Worm (Caenorhabditis elegans) whole organism, L4 larva: Measurements from ENCODE around the gene K02E2.7.

Source experiments
- D1046.2 ChIP-seq: fragments of 200-800 bp; sonication (Bioruptor generic); IDR thresholded peaks from 2 replicates; pipeline ENCODE4 v1.3.6; 2022; ENCODE audit warnings: missing genetic modification characterization, missing compliant biosample characterization
- F10B5.3 ChIP-seq: sonication (generic microtip); optimal IDR thresholded peaks from 2 replicates; lab custom pipeline; 2016; ENCODE audit warnings: mild to moderate bottlenecking, missing genetic modification characterization, missing compliant biosample characterization
- F26F4.8 ChIP-seq: fragments of 200-800 bp; sonication (Bioruptor generic); conservative IDR thresholded peaks from 2 replicates; pipeline ENCODE4 v1.3.6; 2022; ENCODE audit warnings: missing genetic modification characterization, missing compliant biosample characterization
- F49E8.2 ChIP-seq: sonication (generic microtip); optimal IDR thresholded peaks from 2 replicates; lab custom pipeline; 2016; ENCODE audit warnings: missing compliant biosample characterization, mild to moderate bottlenecking, missing genetic modification characterization, borderline replicate concordance
- T26A8.4 ChIP-seq: fragments of 200-800 bp; sonication (Bioruptor generic); IDR thresholded peaks from 2 replicates; pipeline ENCODE4 v1.3.6; 2022; ENCODE audit warnings: missing genetic modification characterization, missing compliant biosample characterization
- Y48G9A.11 ChIP-seq: fragments of 200-800 bp; sonication (Bioruptor generic); IDR thresholded peaks from 2 replicates; pipeline ENCODE4 v1.3.6; 2022; ENCODE audit warnings: missing genetic modification reagents, missing genetic modification characterization, missing compliant biosample characterization
- Y5F2A.4 ChIP-seq: fragments of 200-800 bp; sonication (Bioruptor generic); optimal IDR thresholded peaks from 2 replicates; lab custom pipeline; 2018; ENCODE audit warnings: mild to moderate bottlenecking, missing genetic modification characterization, missing compliant biosample characterization
- ZK337.2 ChIP-seq: fragments of 200-800 bp; sonication (Bioruptor generic); IDR thresholded peaks from 2 replicates; pipeline ENCODE4 v1.3.6; 2022; ENCODE audit warnings: missing genetic modification reagents, missing genetic modification characterization, missing compliant biosample characterization
- ZK546.5 ChIP-seq, 2 experiments: sonication (generic microtip); optimal IDR thresholded peaks; 2 replicates each; lab custom pipeline; 2017; ENCODE audit warnings: missing biosample characterization in 2 of 2, missing genetic modification characterization in 2 of 2
- aha-1 ChIP-seq: fragments of 150-350 bp; peaks from one replicate; lab custom pipeline; 2014; ENCODE audit warnings: missing biosample characterization, missing genetic modification characterization
- attf-4 ChIP-seq: sonication (generic microtip); optimal IDR thresholded peaks from 3 replicates; lab custom pipeline; 2017; ENCODE audit warnings: missing biosample characterization, missing genetic modification characterization
- ceh-28 ChIP-seq: fragments of 150-350 bp; optimal IDR thresholded peaks from 2 replicates; lab custom pipeline; 2014; ENCODE audit warnings: missing biosample characterization, missing genetic modification reagents, missing genetic modification characterization
- ceh-44 ChIP-seq: fragments of 200-800 bp; sonication (Bioruptor generic); IDR thresholded peaks from 2 replicates; pipeline ENCODE4 v1.3.6; 2022; ENCODE audit warnings: missing genetic modification reagents, missing genetic modification characterization, missing compliant biosample characterization
- ceh-62 ChIP-seq: sonication (generic microtip); optimal IDR thresholded peaks from 2 replicates; lab custom pipeline; 2017; ENCODE audit warnings: missing biosample characterization, missing genetic modification characterization
- cey-2 ChIP-seq: sonication (generic microtip); optimal IDR thresholded peaks from 3 replicates; lab custom pipeline; 2017; ENCODE audit warnings: missing genetic modification characterization, mild to moderate bottlenecking, missing compliant biosample characterization, antibody characterized with exemption, borderline replicate concordance; ENCODE audit not compliant: insufficient read depth
- daf-12 ChIP-seq: fragments of 150-350 bp; optimal IDR thresholded peaks from 2 replicates; lab custom pipeline; 2014; ENCODE audit warnings: missing biosample characterization, missing genetic modification reagents, missing genetic modification characterization
- daf-16 ChIP-seq, 3 experiments: sonication (generic microtip); optimal IDR thresholded peaks; 2 replicates each; lab custom pipeline; 2016 to 2017; ENCODE audit warnings: missing genetic modification characterization in 3 of 3, missing genetic modification reagents in 3 of 3, mild to moderate bottlenecking in 2 of 3, missing compliant biosample characterization in 2 of 3, missing biosample characterization in 1 of 3, moderate library complexity in 1 of 3
- daf-19 ChIP-seq: fragments of 200-800 bp; sonication (Bioruptor generic); conservative IDR thresholded peaks from 2 replicates; pipeline ENCODE4 v1.3.6; 2022; ENCODE audit warnings: missing genetic modification characterization, missing compliant biosample characterization
- dmd-6 ChIP-seq: fragments of 200-800 bp; sonication (Bioruptor generic); IDR thresholded peaks from 2 replicates; pipeline ENCODE4 v1.3.6; 2022; ENCODE audit warnings: missing genetic modification reagents, missing genetic modification characterization, missing compliant biosample characterization
- dmd-8 ChIP-seq: fragments of 200-800 bp; sonication (Bioruptor generic); IDR thresholded peaks from 2 replicates; pipeline ENCODE4 v1.3.6; 2022; ENCODE audit warnings: missing genetic modification characterization, missing compliant biosample characterization
- dmd-9 ChIP-seq: fragments of 200-800 bp; sonication (Bioruptor generic); IDR thresholded peaks from 2 replicates; pipeline ENCODE4 v1.3.6; 2022; ENCODE audit warnings: missing genetic modification reagents, missing genetic modification characterization, missing compliant biosample characterization
- dpl-1 ChIP-seq: fragments of 150-350 bp; optimal IDR thresholded peaks from 2 replicates; lab custom pipeline; 2014; ENCODE audit warnings: missing biosample characterization, missing genetic modification reagents, missing genetic modification characterization
- dve-1 ChIP-seq: sonication (generic microtip); optimal IDR thresholded peaks from 2 replicates; lab custom pipeline; 2017; ENCODE audit warnings: antibody characterized with exemption, mild to moderate bottlenecking, missing genetic modification characterization, missing compliant biosample characterization; ENCODE audit not compliant: insufficient read depth
- egl-27 ChIP-seq: sonication (generic microtip); optimal IDR thresholded peaks from 3 replicates; lab custom pipeline; 2017; ENCODE audit warnings: missing biosample characterization, missing genetic modification reagents, missing genetic modification characterization
- egl-43 ChIP-seq: fragments of 200-800 bp; sonication (Bioruptor generic); IDR thresholded peaks from 2 replicates; pipeline ENCODE4 v1.3.6; 2022; ENCODE audit warnings: missing genetic modification reagents, missing genetic modification characterization, missing compliant biosample characterization
- hif-1 ChIP-seq, 2 experiments: sonication (generic microtip); optimal IDR thresholded peaks; 2 replicates each; lab custom pipeline; 2016 to 2017; ENCODE audit warnings: missing compliant biosample characterization in 2 of 2, missing genetic modification characterization in 2 of 2, missing genetic modification reagents in 2 of 2, missing genotype in 2 of 2, mild to moderate bottlenecking in 1 of 2
- hlh-11 ChIP-seq: fragments of 200-800 bp; sonication (Bioruptor generic); optimal IDR thresholded peaks from 2 replicates; lab custom pipeline; 2018; ENCODE audit warnings: mild to moderate bottlenecking, missing genetic modification characterization, missing compliant biosample characterization
- hlh-30 ChIP-seq: sonication (generic microtip); optimal IDR thresholded peaks from 2 replicates; lab custom pipeline; 2017; ENCODE audit warnings: antibody characterized with exemption, mild to moderate bottlenecking, missing genetic modification characterization, missing compliant biosample characterization; ENCODE audit not compliant: insufficient read depth
- lim-7 ChIP-seq: fragments of 200-800 bp; sonication (Bioruptor generic); IDR thresholded peaks from 2 replicates; pipeline ENCODE4 v1.3.6; 2022; ENCODE audit warnings: missing genetic modification characterization, missing compliant biosample characterization
- lin-13 ChIP-seq: fragments of 150-350 bp; optimal IDR thresholded peaks from 2 replicates; lab custom pipeline; 2014; ENCODE audit warnings: missing biosample characterization, missing genetic modification reagents, missing genetic modification characterization
- lin-38 ChIP-seq: fragments of 200-800 bp; sonication (Bioruptor generic); IDR thresholded peaks from 2 replicates; pipeline ENCODE4 v1.3.6; 2022; ENCODE audit warnings: missing genetic modification reagents, missing genetic modification characterization, missing compliant biosample characterization
- lin-39 ChIP-seq: fragments of 150-350 bp; optimal IDR thresholded peaks from 2 replicates; lab custom pipeline; 2014; ENCODE audit warnings: missing biosample characterization, missing genetic modification reagents, missing genetic modification characterization
- lir-3 ChIP-seq: sonication (generic microtip); optimal IDR thresholded peaks from 2 replicates; lab custom pipeline; 2016; ENCODE audit warnings: mild to moderate bottlenecking, missing genetic modification characterization, missing compliant biosample characterization
- mdl-1 ChIP-seq, 2 experiments: fragments of 150-350 bp in 1 of 2; sonication (generic microtip) in 1 of 2; optimal IDR thresholded peaks; 2 replicates each; lab custom pipeline; 2014 to 2017; ENCODE audit warnings: missing biosample characterization in 2 of 2, missing genetic modification characterization in 2 of 2
- mep-1 ChIP-seq: fragments of 150-350 bp; sonication (generic microtip); optimal IDR thresholded peaks from 3 replicates; lab custom pipeline; 2014; ENCODE audit warnings: missing biosample characterization, missing genetic modification characterization
- mxl-3 ChIP-seq: fragments of 200-800 bp; sonication (Bioruptor generic); optimal IDR thresholded peaks from 2 replicates; lab custom pipeline; 2018; ENCODE audit warnings: mild to moderate bottlenecking, missing genetic modification characterization, missing compliant biosample characterization
- nhr-237 ChIP-seq: sonication (generic microtip); optimal IDR thresholded peaks from 2 replicates; lab custom pipeline; 2017; ENCODE audit warnings: missing biosample characterization, missing genetic modification characterization
- nhr-25 ChIP-seq: sonication (generic microtip); optimal IDR thresholded peaks from 2 replicates; lab custom pipeline; 2017; ENCODE audit warnings: missing genetic modification characterization, mild to moderate bottlenecking, missing compliant biosample characterization, antibody characterized with exemption, moderate library complexity, borderline replicate concordance; ENCODE audit not compliant: insufficient read depth
- nhr-42 ChIP-seq: fragments of 200-800 bp; sonication (Bioruptor generic); IDR thresholded peaks from 2 replicates; pipeline ENCODE4 v1.3.6; 2022; ENCODE audit warnings: missing genetic modification characterization, missing compliant biosample characterization
- nhr-76 ChIP-seq: fragments of 150-350 bp; optimal IDR thresholded peaks from 2 replicates; lab custom pipeline; 2014; ENCODE audit warnings: missing biosample characterization, missing genetic modification characterization
- nhr-77 ChIP-seq: fragments of 150-350 bp; optimal IDR thresholded peaks from 2 replicates; lab custom pipeline; 2014; ENCODE audit warnings: missing biosample characterization, missing genetic modification characterization
- php-3 ChIP-seq: fragments of 200-800 bp; sonication (Bioruptor generic); IDR thresholded peaks from 2 replicates; pipeline ENCODE4 v1.3.6; 2022; ENCODE audit warnings: missing genetic modification reagents, missing genetic modification characterization, missing compliant biosample characterization
- rbr-2 ChIP-seq: sonication (generic microtip); optimal IDR thresholded peaks from 2 replicates; lab custom pipeline; 2016; ENCODE audit warnings: missing genotype, missing genetic modification characterization, missing compliant biosample characterization
- snpc-1.2 ChIP-seq: fragments of 200-800 bp; sonication (Bioruptor generic); IDR thresholded peaks from 2 replicates; pipeline ENCODE4 v1.3.6; 2022; ENCODE audit warnings: missing genetic modification reagents, missing genetic modification characterization, missing compliant biosample characterization
- snpc-4 ChIP-seq: fragments of 150-350 bp; optimal IDR thresholded peaks from 2 replicates; lab custom pipeline; 2014; ENCODE audit warnings: missing biosample characterization, missing genetic modification characterization
- tag-97 ChIP-seq: fragments of 200-800 bp; sonication (Bioruptor generic); IDR thresholded peaks from 2 replicates; pipeline ENCODE4 v1.3.6; 2022; ENCODE audit warnings: missing genetic modification characterization, missing compliant biosample characterization
- tra-1 ChIP-seq: fragments of 200-800 bp; sonication (Bioruptor generic); IDR thresholded peaks from 2 replicates; pipeline ENCODE4 v1.3.6; 2022; ENCODE audit warnings: missing genetic modification reagents, missing genetic modification characterization, missing compliant biosample characterization
- unc-130 ChIP-seq: sonication (generic microtip); optimal IDR thresholded peaks from 2 replicates; lab custom pipeline; 2016; ENCODE audit warnings: missing genetic modification reagents, missing genetic modification characterization, missing compliant biosample characterization
- unc-39 ChIP-seq: sonication (generic microtip); optimal IDR thresholded peaks from 2 replicates; lab custom pipeline; 2017; ENCODE audit warnings: missing biosample characterization, missing genetic modification characterization

The K02E2.7 gene

DNA sequence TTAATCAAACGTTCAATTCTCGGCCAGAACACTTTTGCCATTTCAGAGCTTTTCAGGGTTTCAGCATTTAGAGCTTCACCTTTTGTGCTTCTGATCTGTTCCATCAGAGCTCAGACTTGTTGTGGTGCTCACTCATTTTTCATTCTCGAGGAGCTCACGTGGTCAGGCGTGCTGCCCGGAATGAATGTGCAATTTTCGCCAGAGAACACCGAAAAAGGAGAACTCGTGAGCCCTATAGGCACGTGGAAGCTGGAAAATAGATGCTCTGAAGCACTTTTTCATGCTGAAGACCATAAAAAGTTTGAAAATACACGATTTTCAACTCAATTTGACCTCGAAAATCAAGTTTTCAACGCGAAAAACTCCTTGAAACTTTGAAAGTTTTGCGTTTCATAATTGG is 32.8 kb upstream of the K02E2.7 start:
- peak in 1 of 2 experiments; percentile 11 for TF ChIP-seq mdl-1 (tag; optimal IDR thresholded peaks at IDR 0.05; lab: Kevin White, UChicago)
- no peak for TF ChIP-seq snpc-1.2
- TF ChIP-seq daf-16 (GFP tag; optimal IDR thresholded peaks at IDR 0.05; lab: Kevin White, UChicago): no peak
- TF ChIP-seq daf-16 (tag; optimal IDR thresholded peaks at IDR 0.05; lab: Kevin White, UChicago): peak; percentile 16
- no peak for TF ChIP-seq php-3 (GFP tag; lab: Robert Waterston, UW)
- TF ChIP-seq hif-1 (tag; optimal IDR thresholded peaks at IDR 0.05; lab: Kevin White, UChicago): peak in 1 of 2 experiments; percentile 17
- no peak for TF ChIP-seq tra-1 (GFP tag; lab: Robert Waterston, UW)
- TF ChIP-seq hlh-30 (tag; lab: Kevin White, UChicago): peak; percentile 94
- TF ChIP-seq ceh-28: no peak
- TF ChIP-seq aha-1 (tag; lab: Kevin White, UChicago): no peak

DNA sequence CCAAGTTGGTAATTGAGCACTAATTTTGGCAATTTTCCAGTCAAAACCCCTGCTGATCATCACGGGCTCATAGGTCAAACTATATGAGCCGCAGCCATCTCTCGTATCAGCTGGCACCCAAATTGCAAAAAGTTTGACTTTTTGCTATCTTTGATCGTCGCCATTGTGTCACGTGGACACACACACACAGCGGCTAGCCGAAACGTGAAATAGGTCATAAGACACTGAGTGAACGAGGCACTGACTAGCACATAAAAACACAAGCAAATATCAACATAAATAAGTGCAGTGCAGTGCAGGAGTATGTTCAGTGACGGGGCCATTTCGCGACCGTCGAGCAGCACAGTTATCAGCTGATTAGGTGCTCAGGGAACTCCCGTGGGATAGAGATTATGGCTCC is 31.9 kb upstream of the K02E2.7 start:
- TF ChIP-seq egl-27 (tag; lab: Kevin White, UChicago) (no peak), nhr-76 (tag; lab: Kevin White, UChicago) (no peak), cey-2 (tag; lab: Kevin White, UChicago) (no peak), mxl-3 (GFP tag; lab: Kevin White, UChicago) (peak; percentile 80), dmd-8 (GFP tag; lab: Robert Waterston, UW) (no peak), nhr-42 (GFP tag; lab: Robert Waterston, UW) (no peak), dve-1 (peak; percentile 84), unc-130 (GFP tag; lab: Kevin White, UChicago) (no peak), nhr-77 (tag; lab: Kevin White, UChicago) (peak; percentile 90), dmd-9 (GFP tag; lab: Robert Waterston, UW) (no peak), lim-7 (GFP tag; lab: Robert Waterston, UW) (no peak), dmd-6 (GFP tag; lab: Robert Waterston, UW) (peak; percentile 91), mep-1 (tag; lab: Kevin White, UChicago) (peak; percentile 71), ceh-44 (GFP tag; lab: Robert Waterston, UW) (no peak), attf-4 (tag; lab: Kevin White, UChicago) (no peak), ceh-62 (no peak), lir-3 (tag; lab: Kevin White, UChicago) (no peak), D1046.2 (GFP tag; lab: Robert Waterston, UW) (no peak), ZK337.2 (no peak), lin-13 (GFP tag; lab: Kevin White, UChicago) (no peak), ceh-28 (no peak), nhr-237 (tag; lab: Kevin White, UChicago) (no peak), Y48G9A.11 (GFP tag; lab: Robert Waterston, UW) (no peak), rbr-2 (no peak), mdl-1 (tag; optimal IDR thresholded peaks at IDR 0.05; lab: Kevin White, UChicago) (peak; percentile 54 to 93), daf-12 (no peak), aha-1 (tag; lab: Kevin White, UChicago) (peak; percentile 2), hlh-11 (tag; lab: Kevin White, UChicago) (peak; percentile 97), lin-38 (no peak), hif-1 (tag; optimal IDR thresholded peaks at IDR 0.05; lab: Kevin White, UChicago) (peak in 1 of 2 experiments; percentile 72), unc-39 (tag; lab: Kevin White, UChicago) (no peak), T26A8.4 (GFP tag; lab: Robert Waterston, UW) (peak; percentile 71), F10B5.3 (tag; lab: Kevin White, UChicago) (no peak), F49E8.2 (tag; lab: Kevin White, UChicago) (no peak), lin-39 (tag; lab: Kevin White, UChicago) (no peak), snpc-1.2 (no peak), dpl-1 (GFP tag; lab: Kevin White, UChicago) (no peak), snpc-4 (tag; lab: Kevin White, UChicago) (no peak), F26F4.8 (GFP tag; lab: Robert Waterston, UW) (no peak), egl-43 (GFP tag; lab: Robert Waterston, UW) (no peak), daf-19 (GFP tag; lab: Robert Waterston, UW) (no peak), Y5F2A.4 (GFP tag; lab: Kevin White, UChicago) (no peak), nhr-25 (tag; lab: Kevin White, UChicago) (no peak), ZK546.5 (tag; optimal IDR thresholded peaks at IDR 0.05; lab: Kevin White, UChicago) (no peak), tag-97 (GFP tag; lab: Robert Waterston, UW) (no peak)
